Worm (Caenorhabditis elegans) whole organism, L3 larva: ENCODE results near the gene clec-184.

Experiments
- R02D3.7 ChIP-seq: fragments of 150-350 bp; optimal IDR thresholded peaks from 2 replicates; lab custom pipeline; 2014; ENCODE audit warnings: missing biosample characterization, missing genetic modification characterization
- ZK546.5 ChIP-seq: sonication (generic microtip); optimal IDR thresholded peaks from 2 replicates; lab custom pipeline; 2017; ENCODE audit warnings: missing biosample characterization, missing genetic modification characterization
- aly-2 ChIP-seq: fragments of 150-350 bp; optimal IDR thresholded peaks from 2 replicates; lab custom pipeline; 2014; ENCODE audit warnings: missing biosample characterization, missing genetic modification characterization
- ama-1 ChIP-seq: fragments of 150-350 bp; optimal IDR thresholded peaks from 2 replicates; lab custom pipeline; 2018
- ceh-16 ChIP-seq: sonication (generic microtip); optimal IDR thresholded peaks from 2 replicates; lab custom pipeline; 2017; ENCODE audit warnings: missing biosample characterization, missing genetic modification characterization
- ceh-28 ChIP-seq: fragments of 150-350 bp; optimal IDR thresholded peaks from 2 replicates; lab custom pipeline; 2014; ENCODE audit warnings: missing biosample characterization, missing genetic modification reagents, missing genetic modification characterization
- ceh-82 ChIP-seq: fragments of 150-350 bp; optimal IDR thresholded peaks from 2 replicates; lab custom pipeline; 2014; ENCODE audit warnings: missing biosample characterization, missing genetic modification characterization
- ceh-9 ChIP-seq: sonication (generic microtip); optimal IDR thresholded peaks from 2 replicates; lab custom pipeline; 2018; ENCODE audit warnings: missing biosample characterization, missing genetic modification characterization
- daf-12 ChIP-seq: fragments of 150-350 bp; optimal IDR thresholded peaks from 2 replicates; lab custom pipeline; 2014; ENCODE audit warnings: missing biosample characterization, missing genetic modification reagents, missing genetic modification characterization
- egl-27 ChIP-seq: sonication (generic microtip); optimal IDR thresholded peaks from 4 replicates; lab custom pipeline; 2017; ENCODE audit warnings: missing biosample characterization, missing genetic modification reagents, missing genetic modification characterization
- egl-5 ChIP-seq: fragments of 150-350 bp; optimal IDR thresholded peaks from 2 replicates; lab custom pipeline; 2017; ENCODE audit warnings: missing biosample characterization, missing genetic modification reagents, missing genetic modification characterization, inconsistent platforms
- elt-1 ChIP-seq: fragments of 150-350 bp; optimal IDR thresholded peaks from 2 replicates; lab custom pipeline; 2014; ENCODE audit warnings: missing biosample characterization, missing genetic modification characterization
- elt-2 ChIP-seq: sonication (generic microtip); optimal IDR thresholded peaks from 2 replicates; lab custom pipeline; 2016; ENCODE audit warnings: missing genetic modification reagents, mild to moderate bottlenecking, missing genetic modification characterization, missing compliant biosample characterization
- elt-3 ChIP-seq, 3 experiments: fragments of 150-350 bp in 1 of 3; sonication (generic microtip) in 2 of 3; optimal IDR thresholded peaks; 2 replicates in 2 of 3; 4 replicates in 1 of 3; lab custom pipeline; 2014 to 2017; ENCODE audit warnings: missing biosample characterization in 3 of 3, missing genetic modification characterization in 3 of 3
- eor-1 ChIP-seq, 2 experiments: fragments of 150-350 bp; optimal IDR thresholded peaks; 2 replicates each; lab custom pipeline; 2014 to 2018; ENCODE audit warnings: missing biosample characterization in 2 of 2, missing genetic modification characterization in 2 of 2
- fkh-10 ChIP-seq: sonication (generic microtip); optimal IDR thresholded peaks from 2 replicates; lab custom pipeline; 2017; ENCODE audit warnings: missing biosample characterization, missing genetic modification reagents, missing genetic modification characterization
- fkh-2 ChIP-seq: fragments of 150-350 bp; optimal IDR thresholded peaks from 2 replicates; lab custom pipeline; 2014; ENCODE audit warnings: missing biosample characterization, missing genetic modification reagents, missing genetic modification characterization
- fos-1 ChIP-seq: fragments of 150-350 bp; optimal IDR thresholded peaks from 2 replicates; lab custom pipeline; 2014; ENCODE audit warnings: missing biosample characterization, missing genetic modification characterization
- hmg-11 ChIP-seq: sonication (generic microtip); optimal IDR thresholded peaks from 2 replicates; lab custom pipeline; 2016; ENCODE audit warnings: missing genetic modification characterization, missing compliant biosample characterization
- jun-1 ChIP-seq: fragments of 150-350 bp; optimal IDR thresholded peaks from 2 replicates; lab custom pipeline; 2014; ENCODE audit warnings: missing biosample characterization, missing genetic modification reagents, missing genetic modification characterization
- lin-15B ChIP-seq: fragments of 150-350 bp; optimal IDR thresholded peaks from 2 replicates; lab custom pipeline; 2014; ENCODE audit warnings: missing biosample characterization, missing genetic modification characterization
- lin-39 ChIP-seq: fragments of 150-350 bp; optimal IDR thresholded peaks from 2 replicates; lab custom pipeline; 2018; ENCODE audit warnings: missing biosample characterization, missing genetic modification reagents, missing genetic modification characterization
- lsy-12 ChIP-seq: sonication (generic microtip); optimal IDR thresholded peaks from 2 replicates; lab custom pipeline; 2016; ENCODE audit warnings: mild to moderate bottlenecking, missing genetic modification characterization, missing compliant biosample characterization
- mdl-1 ChIP-seq: fragments of 150-350 bp; optimal IDR thresholded peaks from 2 replicates; lab custom pipeline; 2014; ENCODE audit warnings: missing biosample characterization, missing genetic modification characterization
- mml-1 ChIP-seq: fragments of 150-350 bp; sonication (generic microtip); optimal IDR thresholded peaks from 3 replicates; lab custom pipeline; 2014; ENCODE audit warnings: missing biosample characterization, missing genetic modification characterization
- nfya-1 ChIP-seq: sonication (generic microtip); optimal IDR thresholded peaks from 2 replicates; lab custom pipeline; 2017; ENCODE audit warnings: missing genetic modification characterization, mild to moderate bottlenecking, missing compliant biosample characterization, antibody characterized with exemption, moderate library complexity; ENCODE audit not compliant: insufficient read depth
- nhr-11 ChIP-seq: fragments of 150-350 bp; optimal IDR thresholded peaks from 2 replicates; lab custom pipeline; 2014; ENCODE audit warnings: missing biosample characterization, missing genetic modification characterization
- nhr-12 ChIP-seq: fragments of 150-350 bp; optimal IDR thresholded peaks from 2 replicates; lab custom pipeline; 2014; ENCODE audit warnings: missing biosample characterization, missing genetic modification characterization
- nhr-23 ChIP-seq: fragments of 150-350 bp; optimal IDR thresholded peaks from 2 replicates; lab custom pipeline; 2014; ENCODE audit warnings: missing biosample characterization, missing genetic modification reagents, missing genetic modification characterization
- nhr-237 ChIP-seq: fragments of 150-350 bp; optimal IDR thresholded peaks from 2 replicates; lab custom pipeline; 2014; ENCODE audit warnings: missing biosample characterization, missing genetic modification characterization
- nhr-25 ChIP-seq: sonication (generic microtip); optimal IDR thresholded peaks from 2 replicates; lab custom pipeline; 2017; ENCODE audit warnings: missing biosample characterization, missing genetic modification characterization
- nhr-28 ChIP-seq: fragments of 150-350 bp; optimal IDR thresholded peaks from 2 replicates; lab custom pipeline; 2014; ENCODE audit warnings: missing biosample characterization, missing genetic modification characterization
- nhr-43 ChIP-seq: sonication (generic microtip); optimal IDR thresholded peaks from 2 replicates; lab custom pipeline; 2016; ENCODE audit warnings: mild to moderate bottlenecking, missing genetic modification characterization, missing compliant biosample characterization; ENCODE audit not compliant: poor library complexity, severe bottlenecking
- nhr-67 ChIP-seq: fragments of 150-350 bp; optimal IDR thresholded peaks from 2 replicates; lab custom pipeline; 2014; ENCODE audit warnings: missing biosample characterization, missing genetic modification characterization
- nhr-76 ChIP-seq: fragments of 150-350 bp; sonication (generic microtip); optimal IDR thresholded peaks from 5 replicates; lab custom pipeline; 2014; ENCODE audit warnings: missing biosample characterization, missing genetic modification characterization
- nhr-77 ChIP-seq: fragments of 150-350 bp; optimal IDR thresholded peaks from 2 replicates; lab custom pipeline; 2014; ENCODE audit warnings: missing biosample characterization, missing genetic modification characterization
- pha-4 ChIP-seq: fragments of 150-350 bp; optimal IDR thresholded peaks from 2 replicates; lab custom pipeline; 2014; ENCODE audit warnings: missing biosample characterization, missing genetic modification reagents, missing genetic modification characterization
- pqm-1 ChIP-seq: fragments of 150-350 bp; optimal IDR thresholded peaks from 2 replicates; lab custom pipeline; 2017; ENCODE audit warnings: missing biosample characterization, missing genetic modification characterization, inconsistent platforms
- sea-2 ChIP-seq: fragments of 150-350 bp; sonication (generic microtip); optimal IDR thresholded peaks from 4 replicates; lab custom pipeline; 2014; ENCODE audit warnings: missing biosample characterization, missing genetic modification reagents, missing genetic modification characterization
- skn-1 ChIP-seq: fragments of 150-350 bp; optimal IDR thresholded peaks from 2 replicates; lab custom pipeline; 2014; ENCODE audit warnings: missing biosample characterization, missing genetic modification characterization
- snpc-4 ChIP-seq: fragments of 150-350 bp; optimal IDR thresholded peaks from 2 replicates; lab custom pipeline; 2014; ENCODE audit warnings: missing biosample characterization, missing genetic modification characterization
- tbx-2 ChIP-seq: sonication (generic microtip); optimal IDR thresholded peaks from 2 replicates; lab custom pipeline; 2016; ENCODE audit warnings: mild to moderate bottlenecking, missing genetic modification characterization, missing compliant biosample characterization
- unc-39 ChIP-seq: sonication (generic microtip); optimal IDR thresholded peaks from 4 replicates; lab custom pipeline; 2017; ENCODE audit warnings: missing biosample characterization, missing genetic modification characterization
- unc-62 ChIP-seq: fragments of 150-350 bp; sonication (generic microtip); optimal IDR thresholded peaks from 4 replicates; lab custom pipeline; 2014; ENCODE audit warnings: missing biosample characterization, missing genetic modification reagents, missing genetic modification characterization
- zag-1 ChIP-seq: fragments of 150-350 bp; optimal IDR thresholded peaks from 2 replicates; lab custom pipeline; 2014; ENCODE audit warnings: missing biosample characterization, missing genetic modification characterization
- ztf-11 ChIP-seq: fragments of 150-350 bp; optimal IDR thresholded peaks from 2 replicates; lab custom pipeline; 2014; ENCODE audit warnings: missing biosample characterization, missing genetic modification characterization
- ztf-4 ChIP-seq: fragments of 150-350 bp; optimal IDR thresholded peaks from 2 replicates; lab custom pipeline; 2014; ENCODE audit warnings: missing biosample characterization, missing genetic modification characterization

clec-184 gene

ce11 chrIV:12404137-12404536, 28.3 kb upstream of the clec-184 start, which contains the start of gene gex-3:
Gene gex-3, plus strand, starts transcription at chrIV:12404431.
- TF ChIP-seq sea-2 (GFP tag; lab: Kevin White, UChicago) = no peak
- peak; percentile 97 for TF ChIP-seq lin-15B (tag; lab: Kevin White, UChicago)
- no peak for TF ChIP-seq nhr-76 (tag; lab: Kevin White, UChicago)
- TF ChIP-seq nhr-43 (tag; lab: Kevin White, UChicago) = peak; percentile 64
- TF ChIP-seq fos-1 (tag; lab: Kevin White, UChicago) = no peak
- TF ChIP-seq nhr-25 = peak; percentile 89
- no peak for TF ChIP-seq ceh-9 (tag; lab: Kevin White, UChicago)
- TF ChIP-seq unc-39 (tag; lab: Kevin White, UChicago) = no peak
- TF ChIP-seq elt-2 (tag; lab: Kevin White, UChicago) = peak; percentile 48
- TF ChIP-seq nhr-28 (tag; lab: Kevin White, UChicago) = no peak
- no peak for TF ChIP-seq zag-1 (tag; lab: Kevin White, UChicago)
- no peak for TF ChIP-seq daf-12
- no peak for TF ChIP-seq mml-1
- TF ChIP-seq nhr-67 (tag; lab: Kevin White, UChicago) = no peak
- TF ChIP-seq snpc-4 = peak; percentile 66
- TF ChIP-seq egl-27 (tag; lab: Kevin White, UChicago) = no peak
- no peak for TF ChIP-seq ztf-11 (tag; lab: Kevin White, UChicago)
- peak; percentile 37 for TF ChIP-seq skn-1 (tag; lab: Kevin White, UChicago)
- no peak for TF ChIP-seq nhr-77 (tag; lab: Kevin White, UChicago)
- TF ChIP-seq unc-62 (GFP tag; lab: Kevin White, UChicago) = no peak
- TF ChIP-seq hmg-11 = peak; percentile 57
- TF ChIP-seq jun-1 = peak; percentile 30
- peak; percentile 9 for TF ChIP-seq nhr-11
- TF ChIP-seq aly-2 (tag; lab: Kevin White, UChicago) = no peak
- no peak for TF ChIP-seq eor-1 (tag; optimal IDR thresholded peaks at IDR 0.05; lab: Kevin White, UChicago)
- TF ChIP-seq pha-4 (tag; lab: Kevin White, UChicago) = no peak
- TF ChIP-seq lin-39 (tag; lab: Kevin White, UChicago) = peak; percentile 98
- TF ChIP-seq ceh-16 (tag; lab: Kevin White, UChicago) = no peak
- TF ChIP-seq lsy-12 = no peak
- TF ChIP-seq R02D3.7 (tag; lab: Kevin White, UChicago) = peak; percentile 55
- peak; percentile 91 for TF ChIP-seq egl-5 (tag; lab: Kevin White, UChicago)
- TF ChIP-seq mdl-1 (tag; lab: Kevin White, UChicago) = no peak
- TF ChIP-seq nhr-23 (tag; lab: Kevin White, UChicago) = peak; percentile 85
- TF ChIP-seq ceh-82 (tag; lab: Kevin White, UChicago) = peak; percentile 6
- no peak for TF ChIP-seq nhr-237 (tag; lab: Kevin White, UChicago)
- TF ChIP-seq elt-1 (tag; lab: Kevin White, UChicago) = no peak
- no peak for TF ChIP-seq ZK546.5
- TF ChIP-seq tbx-2 (tag; lab: Kevin White, UChicago) = no peak
- peak; percentile 92 for TF ChIP-seq nfya-1
- TF ChIP-seq ceh-28 = peak; percentile 46
- no peak for TF ChIP-seq nhr-12
- TF ChIP-seq pqm-1 (tag; lab: Kevin White, UChicago) = peak; percentile 63
- TF ChIP-seq fkh-10 (GFP tag; lab: Kevin White, UChicago) = peak; percentile 81
- peak; percentile 3 for TF ChIP-seq ama-1 (lab: Kevin White, UChicago)
- no peak for TF ChIP-seq ztf-4 (tag; lab: Kevin White, UChicago)
- no peak for TF ChIP-seq fkh-2 (tag; lab: Kevin White, UChicago)
- TF ChIP-seq elt-3 (tag; optimal IDR thresholded peaks at IDR 0.05; lab: Kevin White, UChicago) = no peak
